Worm (Caenorhabditis elegans) whole organism, late embryonic: ENCODE data around the gene bath-41.

Experiments
- K02D7.2 ChIP-seq: sonication (generic microtip); optimal IDR thresholded peaks from 2 replicates; lab custom pipeline; 2017; ENCODE audit warnings: mild to moderate bottlenecking, missing genetic modification characterization, missing compliant biosample characterization
- ahr-1 ChIP-seq: sonication (generic microtip); optimal IDR thresholded peaks from 2 replicates; lab custom pipeline; 2016; ENCODE audit warnings: missing genetic modification characterization, missing compliant biosample characterization
- ceh-18 ChIP-seq: sonication (generic microtip); optimal IDR thresholded peaks from 2 replicates; lab custom pipeline; 2016; ENCODE audit warnings: missing genetic modification characterization, missing compliant biosample characterization
- ceh-19 ChIP-seq: fragments of 200-800 bp; sonication (Bioruptor generic); optimal IDR thresholded peaks from 2 replicates; lab custom pipeline; 2018; ENCODE audit warnings: mild to moderate bottlenecking, missing genetic modification characterization, missing compliant biosample characterization
- ceh-24 ChIP-seq: sonication (generic microtip); optimal IDR thresholded peaks from 2 replicates; lab custom pipeline; 2016; ENCODE audit warnings: mild to moderate bottlenecking, missing genetic modification characterization, missing compliant biosample characterization
- ceh-30 ChIP-seq: fragments of 150-350 bp; optimal IDR thresholded peaks from 2 replicates; lab custom pipeline; 2014; ENCODE audit warnings: missing biosample characterization, missing genetic modification characterization
- ceh-31 ChIP-seq: sonication (generic microtip); optimal IDR thresholded peaks from 2 replicates; lab custom pipeline; 2016; ENCODE audit warnings: missing genetic modification characterization, missing compliant biosample characterization
- dmd-4 ChIP-seq: sonication (generic microtip); optimal IDR thresholded peaks from 2 replicates; lab custom pipeline; 2016; ENCODE audit warnings: borderline replicate concordance, missing genetic modification characterization, missing compliant biosample characterization
- dve-1 ChIP-seq: sonication (generic microtip); optimal IDR thresholded peaks from 2 replicates; lab custom pipeline; 2017; ENCODE audit warnings: antibody characterized with exemption, mild to moderate bottlenecking, missing genetic modification characterization, missing compliant biosample characterization
- elt-4 ChIP-seq: sonication (generic microtip); optimal IDR thresholded peaks from 2 replicates; lab custom pipeline; 2016; ENCODE audit warnings: missing genetic modification characterization, missing compliant biosample characterization
- ets-4 ChIP-seq: sonication (generic microtip); optimal IDR thresholded peaks from 2 replicates; lab custom pipeline; 2016; ENCODE audit warnings: missing genetic modification characterization, missing compliant biosample characterization
- eyg-1 ChIP-seq: sonication (generic microtip); optimal IDR thresholded peaks from 2 replicates; lab custom pipeline; 2016; ENCODE audit warnings: missing genotype, missing genetic modification characterization, missing compliant biosample characterization
- fkh-10 ChIP-seq: fragments of 150-350 bp; optimal IDR thresholded peaks from 2 replicates; lab custom pipeline; 2014; ENCODE audit warnings: missing biosample characterization, missing genetic modification reagents, missing genetic modification characterization
- hlh-15 ChIP-seq: sonication (generic microtip); optimal IDR thresholded peaks from 2 replicates; lab custom pipeline; 2016; ENCODE audit warnings: missing genetic modification characterization, missing compliant biosample characterization
- hlh-6 ChIP-seq: sonication (generic microtip); optimal IDR thresholded peaks from 2 replicates; lab custom pipeline; 2016; ENCODE audit warnings: missing genotype, missing genetic modification characterization, missing compliant biosample characterization
- lim-6 ChIP-seq: sonication (generic microtip); optimal IDR thresholded peaks from 2 replicates; lab custom pipeline; 2016; ENCODE audit warnings: missing genetic modification characterization, missing compliant biosample characterization
- lin-11 ChIP-seq: fragments of 200-800 bp; sonication (Bioruptor generic); optimal IDR thresholded peaks from 2 replicates; lab custom pipeline; 2018; ENCODE audit warnings: mild to moderate bottlenecking, missing genetic modification characterization, missing compliant biosample characterization
- madf-2 ChIP-seq: sonication (generic microtip); optimal IDR thresholded peaks from 2 replicates; lab custom pipeline; 2017; ENCODE audit warnings: missing genetic modification characterization, missing compliant biosample characterization
- nfya-1 ChIP-seq: sonication (generic microtip); optimal IDR thresholded peaks from 2 replicates; lab custom pipeline; 2017; ENCODE audit warnings: missing genetic modification characterization, mild to moderate bottlenecking, missing compliant biosample characterization, antibody characterized with exemption, moderate library complexity
- nhr-11 ChIP-seq: fragments of 150-350 bp; optimal IDR thresholded peaks from 2 replicates; lab custom pipeline; 2014; ENCODE audit warnings: missing biosample characterization, missing genetic modification characterization
- pag-3 ChIP-seq: sonication (generic microtip); optimal IDR thresholded peaks from 2 replicates; lab custom pipeline; 2016; ENCODE audit warnings: missing compliant biosample characterization, missing genetic modification characterization, borderline replicate concordance
- pha-4 ChIP-seq: fragments of 150-350 bp; optimal IDR thresholded peaks from 2 replicates; lab custom pipeline; 2018; ENCODE audit warnings: missing biosample characterization, missing genetic modification reagents, missing genetic modification characterization
- pqm-1 ChIP-seq: sonication (generic microtip); optimal IDR thresholded peaks from 2 replicates; lab custom pipeline; 2016; ENCODE audit warnings: missing genetic modification characterization, missing compliant biosample characterization
- ref-2 ChIP-seq: sonication (generic microtip); optimal IDR thresholded peaks from 2 replicates; lab custom pipeline; 2016; ENCODE audit warnings: missing genetic modification characterization, missing compliant biosample characterization
- sox-2 ChIP-seq: fragments of 200-800 bp; sonication (Bioruptor generic); IDR thresholded peaks from 2 replicates; pipeline ENCODE4 v1.3.6; 2022; ENCODE audit warnings: missing genetic modification reagents, missing genetic modification characterization, missing compliant biosample characterization
- sox-4 ChIP-seq: sonication (generic microtip); optimal IDR thresholded peaks from 2 replicates; lab custom pipeline; 2017; ENCODE audit warnings: mild to moderate bottlenecking, missing genetic modification characterization, inconsistent platforms, missing compliant biosample characterization
- ttx-3 ChIP-seq: sonication (generic microtip); optimal IDR thresholded peaks from 2 replicates; lab custom pipeline; 2016; ENCODE audit warnings: missing genetic modification reagents, missing genetic modification characterization, missing compliant biosample characterization
- unc-42 ChIP-seq: sonication (generic microtip); optimal IDR thresholded peaks from 2 replicates; lab custom pipeline; 2016; ENCODE audit warnings: missing genotype, missing genetic modification characterization, missing compliant biosample characterization
- unc-55 ChIP-seq: sonication (generic microtip); optimal IDR thresholded peaks from 2 replicates; lab custom pipeline; 2017; ENCODE audit warnings: missing biosample characterization, missing genetic modification reagents, missing genetic modification characterization
- unc-86 ChIP-seq: sonication (generic microtip); optimal IDR thresholded peaks from 2 replicates; lab custom pipeline; 2016; ENCODE audit warnings: missing genetic modification characterization, missing compliant biosample characterization
- zip-5 ChIP-seq: sonication (generic microtip); optimal IDR thresholded peaks from 2 replicates; lab custom pipeline; 2016; ENCODE audit warnings: missing genetic modification characterization, missing compliant biosample characterization

bath-41 gene

DNA sequence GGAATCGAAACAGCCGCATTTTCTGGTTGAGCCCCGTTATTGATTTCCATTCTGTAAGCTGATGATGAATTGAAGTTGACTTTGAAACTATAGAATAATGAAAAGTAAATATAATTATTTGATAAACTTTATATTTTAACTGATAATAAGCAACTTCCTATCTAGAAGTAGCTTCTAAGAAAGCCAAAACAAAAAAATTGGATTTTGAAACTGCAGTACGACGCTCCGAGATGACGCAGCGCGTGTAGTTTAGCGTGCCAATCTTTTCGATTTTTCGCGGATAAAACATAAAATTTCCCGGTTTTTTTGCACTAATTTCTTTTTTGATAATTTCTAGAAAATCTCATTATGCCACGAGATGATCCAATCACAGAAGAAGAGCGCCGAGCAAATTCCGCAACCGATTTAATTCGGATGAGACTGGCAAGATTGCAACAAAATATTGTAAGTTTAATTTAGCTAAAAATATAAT is at the start of gene bath-41, which contains the start of gene F37A4.2:
Gene bath-41, minus strand, starts transcription at position 51 of the 472 bp plus-strand sequence.
Gene F37A4.2, plus strand, starts transcription at position 247 of the 472 bp plus-strand sequence.
- TF ChIP-seq nfya-1 (tag; lab: Kevin White, UChicago) = peak; percentile 21
- TF ChIP-seq hlh-15 = no peak
- TF ChIP-seq unc-86 (tag; lab: Kevin White, UChicago) = no peak

DNA sequence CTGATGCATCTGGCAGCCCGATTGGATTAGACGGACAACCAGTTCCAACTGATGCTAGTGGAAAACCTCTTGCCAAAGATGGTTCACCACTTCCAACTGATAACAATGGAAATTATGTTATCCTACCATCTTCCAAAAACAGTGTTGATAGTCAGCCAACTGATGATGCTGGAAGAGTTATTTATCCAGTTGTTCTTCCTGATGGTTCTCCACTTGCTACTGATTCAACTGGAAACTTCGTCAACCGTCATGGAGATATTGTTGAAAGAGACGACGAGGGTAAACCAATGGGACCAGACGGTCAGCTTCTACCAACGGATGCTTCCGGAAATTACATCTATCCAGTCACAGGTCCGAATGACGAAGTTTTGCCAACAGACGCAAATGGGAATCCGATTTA is 34.7 kb upstream of the bath-41 start:
- TF ChIP-seq lim-6 (tag; lab: Kevin White, UChicago) = no peak
- TF ChIP-seq nhr-11 (tag; lab: Kevin White, UChicago) = no peak
- TF ChIP-seq unc-55 = no peak
- no peak for TF ChIP-seq pqm-1 (tag; lab: Kevin White, UChicago)

DNA sequence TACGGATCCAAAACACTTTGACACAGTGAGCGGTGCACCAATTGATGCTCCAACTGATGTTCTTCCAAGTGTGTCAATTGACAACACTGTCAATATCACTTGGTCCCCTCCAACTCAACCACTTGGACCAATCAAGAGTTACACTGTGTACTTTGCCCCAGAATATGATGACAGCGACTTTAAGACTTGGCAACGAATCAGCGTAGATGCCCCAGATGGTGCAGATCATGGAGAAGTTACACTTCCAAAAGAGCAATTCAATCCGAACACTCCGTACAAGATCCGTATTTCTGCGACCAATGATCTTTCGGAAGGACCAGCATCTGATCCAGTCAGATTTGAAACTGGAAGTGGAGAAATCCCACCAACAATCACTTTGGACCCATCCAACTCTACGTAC is 30.6 kb upstream of the bath-41 start:
- TF ChIP-seq pha-4 (no peak), lim-6 (tag; lab: Kevin White, UChicago) (no peak), madf-2 (tag; lab: Kevin White, UChicago) (no peak), K02D7.2 (tag; lab: Kevin White, UChicago) (no peak), fkh-10 (no peak), nfya-1 (tag; lab: Kevin White, UChicago) (no peak), ceh-24 (tag; lab: Kevin White, UChicago) (no peak), elt-4 (tag; lab: Kevin White, UChicago) (no peak), unc-42 (no peak), ceh-30 (tag; lab: Kevin White, UChicago) (no peak), eyg-1 (tag; lab: Kevin White, UChicago) (no peak), ceh-19 (no peak), nhr-11 (tag; lab: Kevin White, UChicago) (no peak), ref-2 (tag; lab: Kevin White, UChicago) (no peak), ets-4 (tag; lab: Kevin White, UChicago) (no peak), dve-1 (tag; lab: Kevin White, UChicago) (no peak), sox-2 (GFP tag; lab: Robert Waterston, UW) (no peak), ttx-3 (no peak), hlh-6 (tag; lab: Kevin White, UChicago) (no peak)

DNA sequence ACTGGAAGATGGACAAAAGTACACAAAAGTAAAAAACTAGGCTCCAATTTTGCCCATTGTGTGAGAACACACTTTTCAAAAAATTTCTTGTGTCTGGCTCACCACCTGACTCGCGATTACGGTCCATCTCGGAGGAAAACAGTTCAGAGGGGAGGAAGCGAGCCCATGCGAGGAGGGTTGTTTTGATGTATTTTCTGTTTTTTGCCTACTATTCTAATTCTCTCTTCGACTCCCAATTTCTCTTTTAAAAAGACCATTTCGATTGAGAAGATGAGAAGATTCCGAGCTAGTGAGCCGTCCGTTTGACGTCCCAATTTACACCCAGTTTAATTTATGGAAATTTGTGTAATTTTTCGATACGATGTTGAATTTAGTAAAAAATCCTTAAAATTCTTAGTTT is 24.6 kb upstream of the bath-41 start:
- TF ChIP-seq pha-4 (no peak), lim-6 (tag; lab: Kevin White, UChicago) (no peak), unc-86 (tag; lab: Kevin White, UChicago) (no peak), sox-2 (GFP tag; lab: Robert Waterston, UW) (no peak), dmd-4 (tag; lab: Kevin White, UChicago) (no peak), pag-3 (no peak), ceh-18 (tag; lab: Kevin White, UChicago) (no peak), lin-11 (tag; lab: Kevin White, UChicago) (no peak)

DNA sequence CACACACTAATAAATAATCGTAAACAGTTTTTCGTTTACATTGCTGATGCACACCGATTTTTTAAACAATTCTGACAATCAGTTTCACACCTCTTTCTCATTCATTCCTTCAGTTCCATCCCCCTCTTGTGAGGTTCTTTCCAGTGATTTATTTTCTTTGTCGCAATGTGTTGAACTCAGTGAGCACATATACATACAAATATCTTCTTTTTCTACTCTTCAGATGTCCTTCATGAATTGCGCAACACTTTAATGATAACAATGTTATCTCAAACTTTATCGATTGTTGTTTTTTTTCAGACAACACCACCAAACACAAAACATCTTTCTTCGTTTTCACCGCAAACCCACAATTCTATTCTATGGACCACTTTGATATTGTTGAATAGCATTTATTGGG is 23.9 kb upstream of the bath-41 start, which contains the start of gene dig-1:
Gene dig-1, plus strand, starts transcription at position 301 of the 400 bp plus-strand sequence.
- TF ChIP-seq zip-5 (tag; lab: Kevin White, UChicago) = no peak
- TF ChIP-seq, all 69 proteins: peak for 0

DNA sequence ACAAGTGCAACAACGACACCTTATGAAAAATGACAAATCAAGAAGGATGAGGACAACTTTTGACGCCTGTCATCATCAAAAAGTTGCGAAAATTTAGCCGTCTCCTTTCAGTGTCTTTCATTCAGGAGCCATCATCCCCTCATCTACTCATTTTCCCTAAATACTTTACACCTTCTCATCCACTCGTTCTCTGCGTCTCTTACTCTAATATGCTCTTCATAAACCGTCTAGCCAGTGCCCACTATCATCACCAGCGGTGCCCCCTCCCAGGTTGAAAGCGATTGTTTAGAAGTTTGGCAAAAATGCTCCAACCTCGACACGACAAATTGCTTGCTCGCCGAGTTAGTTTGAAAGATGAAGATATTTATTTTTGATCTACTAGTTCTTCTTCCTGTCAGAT is 20.5 kb upstream of the bath-41 start:
- TF ChIP-seq dmd-4 (tag; lab: Kevin White, UChicago) (no peak), ceh-30 (tag; lab: Kevin White, UChicago) (no peak), ahr-1 (tag; lab: Kevin White, UChicago) (no peak), nhr-11 (tag; lab: Kevin White, UChicago) (no peak), hlh-15 (no peak), ceh-18 (tag; lab: Kevin White, UChicago) (peak; percentile 57), unc-55 (peak; percentile 64), zip-5 (tag; lab: Kevin White, UChicago) (no peak), sox-4 (no peak), ceh-31 (tag; lab: Kevin White, UChicago) (no peak)
